Fruit fly (Drosophila melanogaster) S2 (cell line): ENCODE measurements around the gene CG6409.

Source experiments
- CG8478 ChIP-seq: fragments of >200 bp; optimal IDR thresholded peaks from 2 replicates; lab custom pipeline; 2018
- CTCF ChIP-seq, 2 experiments: fragments of >200 bp; optimal IDR thresholded peaks; 2 replicates each; lab custom pipeline; 2018

DNA sequence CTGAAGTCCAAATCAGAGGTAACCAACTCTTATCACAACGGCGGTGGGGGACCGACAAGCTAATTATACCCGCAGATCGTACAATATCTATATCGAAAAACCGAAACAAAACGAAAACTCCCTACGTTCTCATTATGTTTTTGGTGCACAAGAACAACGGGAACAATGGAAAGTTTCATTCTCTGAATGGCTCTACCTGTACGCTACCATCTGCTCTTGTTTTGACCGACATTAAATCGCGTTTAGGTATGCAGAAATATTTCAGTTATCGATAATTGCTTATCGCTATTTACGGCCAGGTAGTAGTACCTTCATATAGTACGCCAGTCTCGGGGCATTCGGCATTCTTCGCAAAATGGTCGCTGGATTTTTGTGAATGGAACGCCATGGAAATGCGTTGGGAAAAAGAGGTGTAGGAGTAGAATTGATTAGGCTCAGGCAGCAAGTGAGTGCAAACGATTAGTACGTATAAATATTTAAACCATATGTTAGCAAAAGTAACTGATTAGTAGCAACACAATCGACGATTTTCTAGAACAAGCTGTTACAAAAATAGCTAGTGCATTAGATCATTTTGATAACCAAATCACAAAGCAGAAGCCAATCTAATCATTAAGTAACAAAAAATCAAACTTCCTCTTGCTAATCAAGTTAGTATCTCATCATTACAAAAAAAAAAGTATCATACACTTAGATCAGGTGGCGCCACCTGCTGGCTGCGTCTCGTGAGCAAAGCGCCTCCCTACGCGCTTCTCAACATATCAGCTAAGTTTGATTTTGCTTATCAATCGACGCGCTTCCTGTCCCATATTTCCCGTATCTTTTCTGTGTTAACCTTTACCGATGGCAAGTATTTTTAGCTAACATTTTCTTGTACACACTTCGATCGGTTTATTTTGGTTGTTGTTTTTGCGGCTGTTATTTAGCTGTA lies 19.4 kb downstream of the CG6409 start:
- TF ChIP-seq CTCF (optimal IDR thresholded peaks at IDR 0.05; lab: Kevin White, UChicago) (peak; percentile 87 to 92), CG8478 (no peak)
